Fruit fly (Drosophila melanogaster) whole organism, embryonic: ENCODE data around the gene CG15418.

Experiments
- ATbp ChIP-seq: fragments of 200-800 bp; sonication (Bioruptor generic); optimal IDR thresholded peaks from 2 replicates; lab custom pipeline; 2017; ENCODE audit warnings: missing biosample characterization, mild to moderate bottlenecking, missing genetic modification characterization, missing genetic modification reagents
- BEAF-32 ChIP-seq: fragments of 200-800 bp; sonication (Bioruptor generic); optimal IDR thresholded peaks from 3 replicates; lab custom pipeline; 2017; ENCODE audit warnings: missing biosample characterization, missing genetic modification characterization, mild to moderate bottlenecking, moderate library complexity, missing genetic modification reagents
- C15 ChIP-seq: fragments of 200-800 bp; sonication (Bioruptor generic); IDR thresholded peaks from 3 replicates; pipeline ENCODE4 v1.3.6; 2022; ENCODE audit warnings: missing biosample characterization, missing genetic modification characterization
- CG10147 ChIP-seq: fragments of 200-800 bp; sonication (Bioruptor generic); optimal IDR thresholded peaks from 2 replicates; lab custom pipeline; 2019; ENCODE audit warnings: missing biosample characterization, mild to moderate bottlenecking, missing genetic modification characterization, moderate library complexity
- CG10462 ChIP-seq: fragments of 200-800 bp; sonication (Bioruptor generic); optimal IDR thresholded peaks from 2 replicates; lab custom pipeline; 2016; ENCODE audit warnings: missing biosample characterization, missing genetic modification characterization
- CG11085 ChIP-seq: fragments of 200-800 bp; sonication (Bioruptor generic); IDR thresholded peaks from 2 replicates; pipeline ENCODE4 v1.3.6; 2022; ENCODE audit warnings: missing biosample characterization, missing genetic modification characterization
- CG11247 ChIP-seq: fragments of 200-800 bp; sonication (Bioruptor generic); IDR thresholded peaks from 2 replicates; pipeline ENCODE4 v1.3.6; 2022; ENCODE audit warnings: missing biosample characterization, missing genetic modification characterization
- CG11456 ChIP-seq: fragments of 200-800 bp; sonication (Bioruptor generic); IDR thresholded peaks from 3 replicates; pipeline ENCODE4 v1.3.6; 2022; ENCODE audit warnings: missing biosample characterization, missing genetic modification characterization
- CG11695 ChIP-seq: fragments of 200-800 bp; sonication (Bioruptor generic); IDR thresholded peaks from 3 replicates; pipeline ENCODE4 v1.3.6; 2022; ENCODE audit warnings: missing biosample characterization, missing genetic modification characterization
- CG14667 ChIP-seq: fragments of 200-800 bp; sonication (Bioruptor generic); IDR thresholded peaks from 2 replicates; pipeline ENCODE4 v1.3.6; 2022; ENCODE audit warnings: missing biosample characterization, missing genetic modification characterization
- CG14860 ChIP-seq: fragments of 200-800 bp; sonication (Bioruptor generic); IDR thresholded peaks from 3 replicates; pipeline ENCODE4 v1.3.6; 2022; ENCODE audit warnings: missing biosample characterization, missing genetic modification characterization; ENCODE audit not compliant: partially characterized antibody
- CG15601 ChIP-seq: fragments of 200-800 bp; sonication (Bioruptor generic); optimal IDR thresholded peaks from 3 replicates; lab custom pipeline; 2019; ENCODE audit warnings: missing biosample characterization, mild to moderate bottlenecking, missing genetic modification characterization, moderate library complexity
- CG17359 ChIP-seq: fragments of 200-800 bp; sonication (Bioruptor generic); optimal IDR thresholded peaks from 3 replicates; lab custom pipeline; 2018; ENCODE audit warnings: missing biosample characterization, mild to moderate bottlenecking, missing genetic modification characterization, moderate library complexity
- CG2678 ChIP-seq: fragments of 200-800 bp; sonication (Bioruptor generic); optimal IDR thresholded peaks from 3 replicates; lab custom pipeline; 2019; ENCODE audit warnings: missing biosample characterization, mild to moderate bottlenecking, missing genetic modification characterization, moderate library complexity
- CG31365 ChIP-seq: fragments of 200-800 bp; sonication (Bioruptor generic); optimal IDR thresholded peaks from 2 replicates; lab custom pipeline; 2018; ENCODE audit warnings: missing biosample characterization, mild to moderate bottlenecking, missing genetic modification characterization
- CG34376 ChIP-seq: fragments of 200-800 bp; sonication (Bioruptor generic); optimal IDR thresholded peaks from 2 replicates; lab custom pipeline; 2018; ENCODE audit warnings: missing biosample characterization, mild to moderate bottlenecking, missing genetic modification characterization
- CG4328 ChIP-seq: fragments of 200-800 bp; sonication (Bioruptor generic); optimal IDR thresholded peaks from 3 replicates; lab custom pipeline; 2017; ENCODE audit warnings: missing biosample characterization, missing genetic modification reagents, missing genetic modification characterization
- CG7357 ChIP-seq: fragments of 200-800 bp; sonication (Bioruptor generic); IDR thresholded peaks from 3 replicates; pipeline ENCODE4 v1.3.6; 2022; ENCODE audit warnings: missing biosample characterization, missing genetic modification characterization
- CG8388 ChIP-seq: fragments of 200-800 bp; sonication (Bioruptor generic); optimal IDR thresholded peaks from 2 replicates; lab custom pipeline; 2019; ENCODE audit warnings: missing biosample characterization, mild to moderate bottlenecking, missing genetic modification characterization, moderate library complexity
- CG8765 ChIP-seq: fragments of 200-800 bp; sonication (Bioruptor generic); IDR thresholded peaks from 2 replicates; pipeline ENCODE4 v1.3.6; 2022; ENCODE audit warnings: missing biosample characterization, missing genetic modification characterization
- CG8924 ChIP-seq: fragments of 200-800 bp; optimal IDR thresholded peaks from 3 replicates; lab custom pipeline; 2019; ENCODE audit warnings: missing biosample characterization, mild to moderate bottlenecking, missing genetic modification characterization, moderate library complexity
- CkIIα-i1 ChIP-seq: fragments of 200-800 bp; sonication (Bioruptor generic); IDR thresholded peaks from 2 replicates; pipeline ENCODE4 v1.3.6; 2022; ENCODE audit warnings: missing biosample characterization, missing genetic modification characterization
- D19A ChIP-seq: fragments of 200-800 bp; optimal IDR thresholded peaks from 3 replicates; lab custom pipeline; 2019; ENCODE audit warnings: missing biosample characterization, mild to moderate bottlenecking, missing genetic modification characterization, moderate library complexity
- Deaf1 ChIP-seq: fragments of 200-800 bp; optimal IDR thresholded peaks from 3 replicates; lab custom pipeline; 2019; ENCODE audit warnings: missing biosample characterization, mild to moderate bottlenecking, missing genetic modification characterization, moderate library complexity
- Hey ChIP-seq: fragments of 200-800 bp; sonication (Bioruptor generic); optimal IDR thresholded peaks from 3 replicates; lab custom pipeline; 2018; ENCODE audit warnings: missing biosample characterization, mild to moderate bottlenecking, missing genetic modification characterization
- Lpt ChIP-seq: fragments of >200 bp; optimal IDR thresholded peaks from 2 replicates; lab custom pipeline; 2018; ENCODE audit warnings: missing biosample characterization, missing genetic modification characterization
- Mad ChIP-seq: fragments of 200-800 bp; sonication (Bioruptor generic); optimal IDR thresholded peaks from 2 replicates; lab custom pipeline; 2016; ENCODE audit warnings: missing biosample characterization, missing genetic modification characterization
- Max ChIP-seq: fragments of 200-800 bp; sonication (Bioruptor generic); optimal IDR thresholded peaks from 2 replicates; lab custom pipeline; 2016; ENCODE audit warnings: missing biosample characterization, mild to moderate bottlenecking, missing genetic modification characterization
- Med ChIP-seq: fragments of 200-800 bp; sonication (Bioruptor generic); peaks from one replicate; lab custom pipeline; 2016; ENCODE audit warnings: missing biosample characterization, missing genetic modification characterization, mild to moderate bottlenecking, inconsistent platforms, moderate library complexity
- Mrtf ChIP-seq: fragments of 200-800 bp; sonication (Bioruptor generic); IDR thresholded peaks from 3 replicates; pipeline ENCODE4 v1.3.6; 2022; ENCODE audit warnings: missing biosample characterization, missing genetic modification characterization
- Myb ChIP-seq: fragments of 200-800 bp; sonication (Bioruptor generic); optimal IDR thresholded peaks from 2 replicates; lab custom pipeline; 2016; ENCODE audit warnings: missing biosample characterization, missing genetic modification characterization
- Sry-β ChIP-seq: fragments of 200-800 bp; sonication (Bioruptor generic); optimal IDR thresholded peaks from 2 replicates; lab custom pipeline; 2018; ENCODE audit warnings: missing biosample characterization, mild to moderate bottlenecking, missing genetic modification characterization, moderate library complexity
- Vsx1 ChIP-seq: fragments of 200-800 bp; sonication (Bioruptor generic); optimal IDR thresholded peaks from 2 replicates; lab custom pipeline; 2017; ENCODE audit warnings: missing biosample characterization, mild to moderate bottlenecking, missing genetic modification characterization, missing genetic modification reagents
- ap ChIP-seq: fragments of 200-800 bp; sonication (Bioruptor generic); IDR thresholded peaks from 2 replicates; pipeline ENCODE4 v1.3.6; 2022; ENCODE audit warnings: missing biosample characterization, missing genetic modification characterization
- bowl ChIP-seq: fragments of 200-800 bp; sonication (Bioruptor generic); IDR thresholded peaks from 2 replicates; pipeline ENCODE4 v1.3.6; 2022; ENCODE audit warnings: missing biosample characterization, missing genetic modification characterization
- chif ChIP-seq, 2 experiments: fragments of 200-800 bp; sonication (Bioruptor generic); optimal IDR thresholded peaks; 3 replicates each; lab custom pipeline; 2016; ENCODE audit warnings: missing biosample characterization in 2 of 2, missing genetic modification characterization in 2 of 2
- dan ChIP-seq: fragments of 200-800 bp; sonication (Bioruptor generic); IDR thresholded peaks from 2 replicates; pipeline ENCODE4 v1.3.6; 2022; ENCODE audit warnings: missing biosample characterization, missing genetic modification characterization
- danr ChIP-seq: fragments of 200-800 bp; sonication (Bioruptor generic); IDR thresholded peaks from 2 replicates; pipeline ENCODE4 v1.3.6; 2022; ENCODE audit warnings: missing biosample characterization, missing genetic modification characterization
- insv ChIP-seq, 2 experiments: fragments of 200-800 bp; sonication (Bioruptor generic); optimal IDR thresholded peaks; 3 replicates each; lab custom pipeline; 2016 to 2018; ENCODE audit warnings: missing biosample characterization in 2 of 2, missing genetic modification characterization in 2 of 2
- lbe ChIP-seq: fragments of 200-800 bp; sonication (Bioruptor generic); optimal IDR thresholded peaks from 2 replicates; lab custom pipeline; 2016; ENCODE audit warnings: missing biosample characterization, mild to moderate bottlenecking, missing genetic modification characterization
- lilli ChIP-seq: fragments of 200-800 bp; sonication (Bioruptor generic); optimal IDR thresholded peaks from 3 replicates; lab custom pipeline; 2016; ENCODE audit warnings: missing biosample characterization, missing genetic modification characterization
- mld ChIP-seq: fragments of 200-800 bp; sonication (Bioruptor generic); IDR thresholded peaks from 3 replicates; pipeline ENCODE4 v1.3.6; 2022; ENCODE audit warnings: missing biosample characterization, missing genetic modification characterization; ENCODE audit not compliant: partially characterized antibody
- pb ChIP-seq: fragments of 200-800 bp; sonication (Bioruptor generic); optimal IDR thresholded peaks from 3 replicates; lab custom pipeline; 2016; ENCODE audit warnings: missing biosample characterization, missing genetic modification characterization
- sna ChIP-seq: fragments of 200-800 bp; sonication (Bioruptor generic); IDR thresholded peaks from 2 replicates; pipeline ENCODE4 v1.3.6; 2022; ENCODE audit warnings: missing biosample characterization, missing genetic modification characterization; ENCODE audit not compliant: partially characterized antibody
- ssp ChIP-seq: fragments of 200-800 bp; sonication (Bioruptor generic); IDR thresholded peaks from 2 replicates; pipeline ENCODE4 v1.3.6; 2022; ENCODE audit warnings: missing biosample characterization, missing genetic modification characterization
- stc ChIP-seq: fragments of 200-800 bp; sonication (Bioruptor generic); IDR thresholded peaks from 2 replicates; pipeline ENCODE4 v1.3.6; 2022; ENCODE audit warnings: missing biosample characterization, missing genetic modification characterization
- tap ChIP-seq: fragments of 200-800 bp; optimal IDR thresholded peaks from 3 replicates; lab custom pipeline; 2019; ENCODE audit warnings: missing biosample characterization, mild to moderate bottlenecking, missing genetic modification characterization, moderate library complexity
- tll ChIP-seq, 2 experiments: fragments of 200-800 bp in 1 of 2; fragments of >200 bp in 1 of 2; sonication (Bioruptor generic) in 1 of 2; optimal IDR thresholded peaks; 2 replicates each; lab custom pipeline; 2017 to 2019; ENCODE audit warnings: missing biosample characterization in 2 of 2, missing genetic modification characterization in 2 of 2, mild to moderate bottlenecking in 1 of 2, moderate library complexity in 1 of 2
- toy ChIP-seq: fragments of 200-800 bp; sonication (Bioruptor generic); IDR thresholded peaks from 2 replicates; pipeline ENCODE4 v1.3.6; 2022; ENCODE audit warnings: missing biosample characterization, missing genetic modification characterization
- ttk ChIP-seq: fragments of 200-800 bp; sonication (Bioruptor generic); IDR thresholded peaks from 2 replicates; pipeline ENCODE4 v2.1.2; 2022; ENCODE audit warnings: missing biosample characterization, missing genetic modification characterization
- zen ChIP-seq: fragments of 200-800 bp; sonication (Bioruptor generic); optimal IDR thresholded peaks from 3 replicates; lab custom pipeline; 2018; ENCODE audit warnings: missing biosample characterization, mild to moderate bottlenecking, missing genetic modification characterization, moderate library complexity

CG15418 gene

dm6 chr2L:3655698-3656105 is 34.2 kb upstream of the CG15418 start (continued):
- TF ChIP-seq Deaf1 (peak; percentile 87), CG11085 (GFP tag; lab: Robert Waterston, UW) (peak; percentile 96), ttk (GFP tag; lab: Robert Waterston, UW) (peak; percentile 97), mld (GFP tag; lab: Robert Waterston, UW) (no peak), Max (GFP tag; lab: Kevin White, UChicago) (peak; percentile 96), Lpt (no peak), chif (GFP tag; optimal IDR thresholded peaks at IDR 0.05; lab: Kevin White, UChicago) (peak; percentile 97 to 98), dan (GFP tag; lab: Robert Waterston, UW) (no peak; the same call in 1 of the 2 replicates), CG17359 (peak; percentile 99), toy (GFP tag; lab: Robert Waterston, UW) (peak; percentile 92), CG2678 (peak; percentile 99), bowl (GFP tag; lab: Robert Waterston, UW) (peak; percentile 95), tll (GFP tag; optimal IDR thresholded peaks at IDR 0.05; lab: Kevin White, UChicago) (peak in 1 of 2 experiments; percentile 56), Vsx1 (GFP tag; lab: Kevin White, UChicago) (peak; percentile 94), D19A (peak; percentile 96), danr (peak; percentile 95), pb (GFP tag; lab: Kevin White, UChicago) (peak; percentile 97), CG11247 (GFP tag; lab: Robert Waterston, UW) (peak; percentile 96), lbe (GFP tag; lab: Kevin White, UChicago) (peak; percentile 98), CG34376 (peak; percentile 99), CG11456 (GFP tag; lab: Robert Waterston, UW) (peak; percentile 97), lilli (GFP tag; lab: Kevin White, UChicago) (peak; percentile 98), CG14667 (GFP tag; lab: Robert Waterston, UW) (peak; percentile 97), ssp (peak; percentile 89), C15 (peak; percentile 96), ap (peak; percentile 96), CG8388 (peak; percentile 99), Sry-β (GFP tag; lab: Kevin White, UChicago) (peak; percentile 57), CG31365 (peak; percentile 93), CG14860 (no peak), BEAF-32 (peak; percentile 24), insv (GFP tag; optimal IDR thresholded peaks at IDR 0.05; lab: Kevin White, UChicago) (peak; percentile 29 to 83), CG15601 (tag; lab: Kevin White, UChicago) (peak; percentile 98), CG4328 (GFP tag; lab: Kevin White, UChicago) (peak; percentile 98), sna (GFP tag; lab: Robert Waterston, UW) (no peak), zen (peak; percentile 95), Myb (GFP tag; lab: Kevin White, UChicago) (peak; percentile 91), CG10147 (GFP tag; lab: Kevin White, UChicago) (peak; percentile 98), CG8924 (peak; percentile 99), tap (tag; lab: Kevin White, UChicago) (peak; percentile 99), CG10462 (GFP tag; lab: Kevin White, UChicago) (peak; percentile 96), Hey (tag; lab: Kevin White, UChicago) (peak; percentile 92), CG11695 (GFP tag; lab: Robert Waterston, UW) (peak; percentile 99), CG8765 (peak; percentile 95), CkIIα-i1 (peak; percentile 86), CG7357 (GFP tag; lab: Robert Waterston, UW) (peak; percentile 92), stc (GFP tag; lab: Robert Waterston, UW) (peak; percentile 98), Mrtf (peak; percentile 97), Mad (GFP tag; lab: Kevin White, UChicago) (peak; percentile 94), ATbp (GFP tag; lab: Kevin White, UChicago) (peak; percentile 99), Med (GFP tag; lab: Kevin White, UChicago) (peak; percentile 100)
